Fruit fly (Drosophila melanogaster) whole organism, embryonic: ENCODE measurements around the gene CG15773.

ENCODE experiments used
- Atf6 ChIP-seq: fragments of 200-800 bp; sonication (Bioruptor generic); IDR thresholded peaks from 2 replicates; pipeline ENCODE4 v1.3.6; 2022; ENCODE audit warnings: missing biosample characterization, missing genetic modification characterization
- BtbVII ChIP-seq: fragments of 200-800 bp; sonication (Bioruptor generic); optimal IDR thresholded peaks from 3 replicates; lab custom pipeline; 2017; ENCODE audit warnings: missing biosample characterization, mild to moderate bottlenecking, missing genetic modification characterization
- CG10431 ChIP-seq: fragments of 200-800 bp; sonication (Bioruptor generic); optimal IDR thresholded peaks from 3 replicates; lab custom pipeline; 2018; ENCODE audit warnings: missing biosample characterization, mild to moderate bottlenecking, missing genetic modification characterization
- CG10543 ChIP-seq: fragments of 200-800 bp; sonication (Bioruptor generic); optimal IDR thresholded peaks from 3 replicates; lab custom pipeline; 2017; ENCODE audit warnings: missing biosample characterization, mild to moderate bottlenecking, missing genetic modification characterization, moderate library complexity
- CG11085 ChIP-seq: fragments of 200-800 bp; sonication (Bioruptor generic); IDR thresholded peaks from 2 replicates; pipeline ENCODE4 v1.3.6; 2022; ENCODE audit warnings: missing biosample characterization, missing genetic modification characterization
- CG11398 ChIP-seq: fragments of 200-800 bp; sonication (Bioruptor generic); optimal IDR thresholded peaks from 2 replicates; lab custom pipeline; 2016; ENCODE audit warnings: missing biosample characterization, missing genetic modification characterization
- CG11560 ChIP-seq: fragments of 200-800 bp; sonication (Bioruptor generic); IDR thresholded peaks from 3 replicates; pipeline ENCODE4 v1.3.6; 2022; ENCODE audit warnings: missing biosample characterization, missing genetic modification characterization
- CG14050 ChIP-seq: fragments of 200-800 bp; sonication (Bioruptor generic); IDR thresholded peaks from 3 replicates; pipeline ENCODE4 v1.3.6; 2022; ENCODE audit warnings: missing biosample characterization, missing genetic modification characterization
- CG14710 ChIP-seq: fragments of 200-800 bp; sonication (Bioruptor generic); optimal IDR thresholded peaks from 3 replicates; lab custom pipeline; 2019; ENCODE audit warnings: missing biosample characterization, mild to moderate bottlenecking, missing genetic modification characterization, moderate library complexity
- CG14860 ChIP-seq: fragments of 200-800 bp; sonication (Bioruptor generic); IDR thresholded peaks from 3 replicates; pipeline ENCODE4 v1.3.6; 2022; ENCODE audit warnings: missing biosample characterization, missing genetic modification characterization; ENCODE audit not compliant: partially characterized antibody
- CG17802 ChIP-seq: fragments of 200-800 bp; sonication (Bioruptor generic); optimal IDR thresholded peaks from 2 replicates; lab custom pipeline; 2018; ENCODE audit warnings: missing biosample characterization, mild to moderate bottlenecking, missing genetic modification characterization, moderate library complexity
- CG2875 ChIP-seq: fragments of 200-800 bp; sonication (Bioruptor generic); optimal IDR thresholded peaks from 2 replicates; lab custom pipeline; 2017; ENCODE audit warnings: missing biosample characterization, mild to moderate bottlenecking, missing genetic modification characterization, missing genetic modification reagents
- CG31224 ChIP-seq: fragments of 200-800 bp; sonication (Bioruptor generic); IDR thresholded peaks from 2 replicates; pipeline ENCODE4 v1.3.6; 2022; ENCODE audit warnings: missing biosample characterization, missing genetic modification characterization
- CG3407 ChIP-seq: fragments of 200-800 bp; sonication (Bioruptor generic); optimal IDR thresholded peaks from 2 replicates; lab custom pipeline; 2018; ENCODE audit warnings: missing biosample characterization, mild to moderate bottlenecking, missing genetic modification characterization
- CG34376 ChIP-seq: fragments of 200-800 bp; sonication (Bioruptor generic); optimal IDR thresholded peaks from 2 replicates; lab custom pipeline; 2018; ENCODE audit warnings: missing biosample characterization, mild to moderate bottlenecking, missing genetic modification characterization
- CG5180 ChIP-seq: fragments of 200-800 bp; sonication (Bioruptor generic); optimal IDR thresholded peaks from 3 replicates; lab custom pipeline; 2017; ENCODE audit warnings: missing biosample characterization, missing genetic modification characterization, mild to moderate bottlenecking, moderate library complexity, missing genetic modification reagents
- CG6272 ChIP-seq: fragments of 200-800 bp; sonication (Bioruptor generic); IDR thresholded peaks from 2 replicates; pipeline ENCODE4 v1.3.6; 2022; ENCODE audit warnings: missing biosample characterization, missing genetic modification characterization
- CG6791 ChIP-seq: fragments of 200-800 bp; sonication (Bioruptor generic); IDR thresholded peaks from 3 replicates; pipeline ENCODE4 v1.3.6; 2022; ENCODE audit warnings: missing biosample characterization, missing genetic modification characterization; ENCODE audit not compliant: partially characterized antibody
- CG7745 ChIP-seq: fragments of 200-800 bp; sonication (Bioruptor generic); optimal IDR thresholded peaks from 2 replicates; lab custom pipeline; 2018; ENCODE audit warnings: missing biosample characterization, mild to moderate bottlenecking, missing genetic modification characterization, moderate library complexity
- CG9876 ChIP-seq: fragments of 200-800 bp; sonication (Bioruptor generic); optimal IDR thresholded peaks from 2 replicates; lab custom pipeline; 2016; ENCODE audit warnings: missing biosample characterization, missing genetic modification characterization
- ERR ChIP-seq: fragments of 200-800 bp; sonication (Bioruptor generic); optimal IDR thresholded peaks from 2 replicates; lab custom pipeline; 2016; ENCODE audit warnings: missing biosample characterization, missing genetic modification characterization
- Lpt ChIP-seq: fragments of >200 bp; optimal IDR thresholded peaks from 2 replicates; lab custom pipeline; 2018; ENCODE audit warnings: missing biosample characterization, missing genetic modification characterization
- MBD-R2 ChIP-seq: fragments of 200-800 bp; sonication (Bioruptor generic); IDR thresholded peaks from 2 replicates; pipeline ENCODE4 v1.3.6; 2022; ENCODE audit warnings: missing biosample characterization, missing genetic modification characterization
- MTF-1 ChIP-seq: fragments of 200-800 bp; sonication (Bioruptor generic); optimal IDR thresholded peaks from 2 replicates; lab custom pipeline; 2018; ENCODE audit warnings: missing biosample characterization, mild to moderate bottlenecking, missing genetic modification characterization, borderline replicate concordance
- Mad ChIP-seq: fragments of 200-800 bp; sonication (Bioruptor generic); optimal IDR thresholded peaks from 2 replicates; lab custom pipeline; 2016; ENCODE audit warnings: missing biosample characterization, missing genetic modification characterization
- Med ChIP-seq: fragments of 200-800 bp; sonication (Bioruptor generic); peaks from one replicate; lab custom pipeline; 2016; ENCODE audit warnings: missing biosample characterization, missing genetic modification characterization, mild to moderate bottlenecking, inconsistent platforms, moderate library complexity
- NC2β ChIP-seq: fragments of 200-800 bp; sonication (Bioruptor generic); optimal IDR thresholded peaks from 2 replicates; lab custom pipeline; 2016; ENCODE audit warnings: missing biosample characterization, missing genetic modification characterization
- NFAT ChIP-seq: fragments of 200-800 bp; sonication (Bioruptor generic); IDR thresholded peaks from 2 replicates; pipeline ENCODE4 v1.3.6; 2022; ENCODE audit warnings: missing biosample characterization, missing genetic modification characterization
- TFAM ChIP-seq: fragments of 200-800 bp; sonication (Bioruptor generic); optimal IDR thresholded peaks from 2 replicates; lab custom pipeline; 2017; ENCODE audit warnings: missing biosample characterization, missing genetic modification characterization, inconsistent platforms
- az2 ChIP-seq: fragments of 200-800 bp; sonication (Bioruptor generic); optimal IDR thresholded peaks from 3 replicates; lab custom pipeline; 2016; ENCODE audit warnings: missing biosample characterization, missing genetic modification characterization
- chif ChIP-seq, 2 experiments: fragments of 200-800 bp; sonication (Bioruptor generic); optimal IDR thresholded peaks; 3 replicates each; lab custom pipeline; 2016; ENCODE audit warnings: missing biosample characterization in 2 of 2, missing genetic modification characterization in 2 of 2
- crol ChIP-seq: fragments of 200-800 bp; sonication (Bioruptor generic); IDR thresholded peaks from 2 replicates; pipeline ENCODE4 v1.3.6; 2022; ENCODE audit warnings: missing biosample characterization, missing genetic modification characterization
- crp ChIP-seq, 2 experiments: fragments of 200-800 bp; sonication (Bioruptor generic); optimal IDR thresholded peaks; 2 replicates in 1 of 2; 3 replicates in 1 of 2; lab custom pipeline; 2017; ENCODE audit warnings: missing biosample characterization in 2 of 2, missing genetic modification characterization in 2 of 2, mild to moderate bottlenecking in 1 of 2, moderate library complexity in 1 of 2
- dan ChIP-seq: fragments of 200-800 bp; sonication (Bioruptor generic); IDR thresholded peaks from 2 replicates; pipeline ENCODE4 v1.3.6; 2022; ENCODE audit warnings: missing biosample characterization, missing genetic modification characterization
- ewg ChIP-seq: fragments of 200-800 bp; sonication (Bioruptor generic); optimal IDR thresholded peaks from 3 replicates; lab custom pipeline; 2017; ENCODE audit warnings: mild to moderate bottlenecking, missing biosample characterization, missing genetic modification reagents, missing genetic modification characterization
- gcm2 ChIP-seq: fragments of 200-800 bp; sonication (Bioruptor generic); optimal IDR thresholded peaks from 2 replicates; lab custom pipeline; 2016; ENCODE audit warnings: missing biosample characterization, missing genetic modification characterization
- gfzf ChIP-seq: fragments of 200-800 bp; sonication (Bioruptor generic); optimal IDR thresholded peaks from 2 replicates; lab custom pipeline; 2016; ENCODE audit warnings: missing biosample characterization, mild to moderate bottlenecking, missing genetic modification characterization, moderate library complexity
- hth ChIP-seq: fragments of >200 bp; optimal IDR thresholded peaks from 2 replicates; lab custom pipeline; 2017; ENCODE audit warnings: inconsistent platforms
- luna ChIP-seq: fragments of 200-800 bp; sonication (Bioruptor generic); optimal IDR thresholded peaks from 2 replicates; lab custom pipeline; 2016; ENCODE audit warnings: missing biosample characterization, missing genetic modification characterization
- nmo ChIP-seq: fragments of 200-800 bp; sonication (Bioruptor generic); optimal IDR thresholded peaks from 2 replicates; lab custom pipeline; 2018; ENCODE audit warnings: missing biosample characterization, mild to moderate bottlenecking, missing genetic modification characterization, moderate library complexity
- otp ChIP-seq: fragments of 200-800 bp; sonication (Bioruptor generic); IDR thresholded peaks from 3 replicates; pipeline ENCODE4, ENCODE4 v1.3.6; 2022; ENCODE audit warnings: missing biosample characterization, missing genetic modification characterization
- ranshi ChIP-seq: fragments of 200-800 bp; sonication (Bioruptor generic); IDR thresholded peaks from 2 replicates; pipeline ENCODE4 v1.3.6; 2022; ENCODE audit warnings: missing biosample characterization, missing genetic modification characterization
- scrt ChIP-seq: fragments of 200-800 bp; sonication (Bioruptor generic); optimal IDR thresholded peaks from 2 replicates; lab custom pipeline; 2018; ENCODE audit warnings: missing biosample characterization, mild to moderate bottlenecking, missing genetic modification characterization, moderate library complexity
- so ChIP-seq: fragments of 200-800 bp; sonication (Bioruptor generic); IDR thresholded peaks from 3 replicates; pipeline ENCODE4 v1.3.6; 2022; ENCODE audit warnings: missing biosample characterization, missing genetic modification characterization
- tgo ChIP-seq: fragments of 200-800 bp; sonication (Bioruptor generic); IDR thresholded peaks from 3 replicates; pipeline ENCODE4 v1.3.6; 2022; ENCODE audit warnings: missing biosample characterization, missing genetic modification characterization
- tio ChIP-seq: fragments of 200-800 bp; sonication (Bioruptor generic); optimal IDR thresholded peaks from 2 replicates; lab custom pipeline; 2017; ENCODE audit warnings: missing biosample characterization, missing genetic modification characterization, inconsistent platforms
- trh ChIP-seq: fragments of 200-800 bp; sonication (Bioruptor generic); optimal IDR thresholded peaks from 2 replicates; lab custom pipeline; 2016; ENCODE audit warnings: missing biosample characterization, missing genetic modification characterization
- zen ChIP-seq: fragments of 200-800 bp; sonication (Bioruptor generic); optimal IDR thresholded peaks from 3 replicates; lab custom pipeline; 2018; ENCODE audit warnings: missing biosample characterization, mild to moderate bottlenecking, missing genetic modification characterization, moderate library complexity
- zf30C ChIP-seq: fragments of 200-800 bp; sonication (Bioruptor generic); optimal IDR thresholded peaks from 3 replicates; lab custom pipeline; 2018; ENCODE audit warnings: missing biosample characterization, mild to moderate bottlenecking, missing genetic modification characterization
- zfh2 ChIP-seq: fragments of 200-800 bp; sonication (Bioruptor generic); optimal IDR thresholded peaks from 2 replicates; lab custom pipeline; 2016; ENCODE audit warnings: missing biosample characterization, missing genetic modification characterization

CG15773 gene

dm6 chrX:5715455-5716227 is 16.9 kb upstream of the CG15773 start (continued):
- TF ChIP-seq CG6272 (GFP tag; lab: Robert Waterston, UW) = no peak
- TF ChIP-seq MBD-R2 (GFP tag; lab: Robert Waterston, UW) = no peak
- no peak for TF ChIP-seq CG6791 (GFP tag; lab: Robert Waterston, UW)
- peak; percentile 23 for TF ChIP-seq CG34376
- TF ChIP-seq CG3407 (GFP tag; lab: Kevin White, UChicago) = no peak
- TF ChIP-seq BtbVII (GFP tag; lab: Kevin White, UChicago) = no peak
- TF ChIP-seq ERR (GFP tag; lab: Kevin White, UChicago) = no peak
- TF ChIP-seq CG11085 (GFP tag; lab: Robert Waterston, UW) = no peak
- TF ChIP-seq so (GFP tag; lab: Robert Waterston, UW) = 0 out of 3 replicates have a peak, but pooled peaks have one; percentile 30
- no peak for TF ChIP-seq Mad
- TF ChIP-seq CG10543 (GFP tag; lab: Kevin White, UChicago) = no peak
- no peak for TF ChIP-seq MTF-1 (GFP tag; lab: Kevin White, UChicago)
- TF ChIP-seq CG17802 = no peak
- no peak for TF ChIP-seq ranshi (GFP tag; lab: Robert Waterston, UW)
- TF ChIP-seq gfzf (GFP tag; lab: Kevin White, UChicago) = no peak
- TF ChIP-seq CG7745 (tag; lab: Kevin White, UChicago) = no peak
- no peak for TF ChIP-seq tio (GFP tag; lab: Kevin White, UChicago)
- TF ChIP-seq chif (GFP tag; optimal IDR thresholded peaks at IDR 0.05; lab: Kevin White, UChicago) = no peak
- TF ChIP-seq crol = no peak
- TF ChIP-seq gcm2 = no peak
- no peak for TF ChIP-seq TFAM (GFP tag; lab: Kevin White, UChicago)
- no peak for TF ChIP-seq CG11398
- TF ChIP-seq CG2875 (GFP tag; lab: Kevin White, UChicago) = no peak
- no peak for TF ChIP-seq crp (GFP tag; optimal IDR thresholded peaks at IDR 0.05; lab: Kevin White, UChicago)
- no peak for TF ChIP-seq Lpt (GFP tag; lab: Kevin White, UChicago)
- no peak for TF ChIP-seq az2 (GFP tag; lab: Kevin White, UChicago)
- TF ChIP-seq NC2β (GFP tag; lab: Kevin White, UChicago) = no peak
- no peak for TF ChIP-seq tgo (GFP tag; lab: Robert Waterston, UW)
- TF ChIP-seq CG14710 = no peak
- 0 out of 2 replicates have a peak, but pooled peaks have one; percentile 7 for TF ChIP-seq Atf6
- TF ChIP-seq otp (GFP tag; lab: Robert Waterston, UW) = 0 out of 3 replicates have a peak, but pooled peaks have one; percentile 34
- no peak for TF ChIP-seq dan
- TF ChIP-seq CG5180 (GFP tag; lab: Kevin White, UChicago) = peak; percentile 1
- peak; percentile 70 for TF ChIP-seq Med (GFP tag; lab: Kevin White, UChicago)
- TF ChIP-seq luna (GFP tag; lab: Kevin White, UChicago) = no peak
- TF ChIP-seq CG9876 = no peak
- TF ChIP-seq zfh2 (GFP tag; lab: Kevin White, UChicago) = no peak
- no peak for TF ChIP-seq trh (GFP tag; lab: Kevin White, UChicago)
- no peak for TF ChIP-seq CG14860
- TF ChIP-seq hth (lab: Kevin White, UChicago) = no peak
- TF ChIP-seq NFAT = no peak
- no peak for TF ChIP-seq CG10431
- no peak for TF ChIP-seq nmo (GFP tag; lab: Kevin White, UChicago)
- no peak for TF ChIP-seq scrt (GFP tag; lab: Kevin White, UChicago)
- TF ChIP-seq ewg (GFP tag; lab: Kevin White, UChicago) = no peak
- no peak for TF ChIP-seq zen (tag; lab: Kevin White, UChicago)
- TF ChIP-seq zf30C (GFP tag; lab: Kevin White, UChicago) = peak; percentile 43
- no peak for TF ChIP-seq CG14050 (GFP tag; lab: Robert Waterston, UW)
- TF ChIP-seq CG11560 (tag; lab: Robert Waterston, UW) = no peak
- TF ChIP-seq CG31224 (GFP tag; lab: Robert Waterston, UW) = no peak
